Fruit fly (Drosophila melanogaster) whole organism, wandering third instar larva: Measurements from ENCODE around the gene Acph-1.

Source experiments
- Abd-B ChIP-seq: fragments of >200 bp; optimal IDR thresholded peaks from 2 replicates; lab custom pipeline; 2017; ENCODE audit warnings: missing biosample characterization, missing genetic modification characterization
- CG32264 ChIP-seq: fragments of 200-800 bp; sonication (Bioruptor generic); optimal IDR thresholded peaks from 2 replicates; lab custom pipeline; 2016; ENCODE audit warnings: missing biosample characterization, missing genetic modification characterization
- CG9705 ChIP-seq: fragments of 200-800 bp; sonication (Bioruptor generic); optimal IDR thresholded peaks from 2 replicates; lab custom pipeline; 2018; ENCODE audit warnings: missing biosample characterization, mild to moderate bottlenecking, missing genetic modification characterization
- CrebA ChIP-seq: fragments of 200-800 bp; sonication (Bioruptor generic); optimal IDR thresholded peaks from 2 replicates; lab custom pipeline; 2016; ENCODE audit warnings: missing biosample characterization, mild to moderate bottlenecking, missing genetic modification characterization, borderline replicate concordance
- Dfd ChIP-seq: fragments of >200 bp; optimal IDR thresholded peaks from 2 replicates; lab custom pipeline; 2017; ENCODE audit warnings: missing biosample characterization, missing genetic modification characterization
- GATAd ChIP-seq: sonication (Bioruptor generic); optimal IDR thresholded peaks from 2 replicates; lab custom pipeline; 2016; ENCODE audit warnings: missing biosample characterization, missing genetic modification characterization
- HLH106 ChIP-seq: fragments of 200-800 bp; optimal IDR thresholded peaks from 3 replicates; lab custom pipeline; 2019; ENCODE audit warnings: missing biosample characterization, mild to moderate bottlenecking, missing genetic modification characterization, moderate library complexity
- Hnf4 ChIP-seq: fragments of 200-800 bp; sonication (Bioruptor generic); optimal IDR thresholded peaks from 2 replicates; lab custom pipeline; 2016; ENCODE audit warnings: missing biosample characterization, mild to moderate bottlenecking, missing genetic modification characterization
- Hr83 ChIP-seq: fragments of 200-300 bp; sonication (Bioruptor generic); optimal IDR thresholded peaks from 2 replicates; lab custom pipeline; 2016; ENCODE audit warnings: missing biosample characterization, mild to moderate bottlenecking, missing genetic modification characterization, moderate library complexity; ENCODE audit not compliant: poor library complexity, severe bottlenecking
- Jra ChIP-seq: sonication (Bioruptor generic); optimal IDR thresholded peaks from 2 replicates; lab custom pipeline; 2016; ENCODE audit warnings: missing biosample characterization, missing genetic modification characterization
- Mio ChIP-seq: sonication (Bioruptor generic); optimal IDR thresholded peaks from 2 replicates; lab custom pipeline; 2016; ENCODE audit warnings: missing biosample characterization, missing genetic modification characterization
- Myc ChIP-seq: fragments of >200 bp; optimal IDR thresholded peaks from 2 replicates; lab custom pipeline; 2017
- OdsH ChIP-seq: fragments of 200-800 bp; sonication (Bioruptor generic); optimal IDR thresholded peaks from 2 replicates; lab custom pipeline; 2016; ENCODE audit warnings: missing biosample characterization, mild to moderate bottlenecking, missing genetic modification characterization
- Rel ChIP-seq, 2 experiments: fragments of 200-800 bp; sonication (Bioruptor generic) in 1 of 2; optimal IDR thresholded peaks; 2 replicates in 1 of 2; 3 replicates in 1 of 2; lab custom pipeline; 2016 to 2019; ENCODE audit warnings: mild to moderate bottlenecking in 2 of 2, missing biosample characterization in 2 of 2, missing genetic modification characterization in 2 of 2, moderate library complexity in 1 of 2
- Sp1 ChIP-seq: fragments of 200-800 bp; sonication (Bioruptor generic); optimal IDR thresholded peaks from 3 replicates; lab custom pipeline; 2019; ENCODE audit warnings: missing biosample characterization, mild to moderate bottlenecking, missing genetic modification characterization, moderate library complexity
- Vsx2 ChIP-seq: fragments of 200-300, 225-300 bp; sonication (Bioruptor generic); optimal IDR thresholded peaks from 2 replicates; lab custom pipeline; 2018; ENCODE audit warnings: missing biosample characterization, missing genetic modification characterization; ENCODE audit not compliant: partially characterized antibody
- br ChIP-seq: fragments of 200-800 bp; sonication (Bioruptor generic); optimal IDR thresholded peaks from 2 replicates; lab custom pipeline; 2016; ENCODE audit warnings: missing biosample characterization, missing genetic modification characterization
- brk ChIP-seq: fragments of 200-800 bp; sonication (Bioruptor generic); optimal IDR thresholded peaks from 2 replicates; lab custom pipeline; 2016; ENCODE audit warnings: missing biosample characterization, mild to moderate bottlenecking, missing genetic modification characterization
- dsf ChIP-seq: sonication (Bioruptor generic); optimal IDR thresholded peaks from 2 replicates; lab custom pipeline; 2016; ENCODE audit warnings: missing biosample characterization, missing genetic modification characterization, borderline replicate concordance
- ey ChIP-seq: fragments of 200-800 bp; sonication (Bioruptor generic); optimal IDR thresholded peaks from 2 replicates; lab custom pipeline; 2016; ENCODE audit warnings: missing biosample characterization, missing genetic modification characterization
- foxo ChIP-seq, 2 experiments: fragments of 200-800 bp; sonication (Bioruptor generic); optimal IDR thresholded peaks; 2 replicates in 1 of 2; 3 replicates in 1 of 2; lab custom pipeline; 2016 to 2017; ENCODE audit warnings: missing biosample characterization in 2 of 2, missing genetic modification characterization in 2 of 2
- fru ChIP-seq: fragments of 200-800 bp; sonication (Bioruptor generic); optimal IDR thresholded peaks from 3 replicates; lab custom pipeline; 2016; ENCODE audit warnings: missing biosample characterization, mild to moderate bottlenecking, missing genetic modification characterization
- h ChIP-seq: fragments of 200-800 bp; sonication (Bioruptor generic); optimal IDR thresholded peaks from 3 replicates; lab custom pipeline; 2016; ENCODE audit warnings: missing biosample characterization, mild to moderate bottlenecking, missing genetic modification characterization
- lola ChIP-seq: fragments of >200 bp; optimal IDR thresholded peaks from 2 replicates; lab custom pipeline; 2017; ENCODE audit warnings: missing biosample characterization, missing genetic modification characterization
- pan ChIP-seq: fragments of >200 bp; optimal IDR thresholded peaks from 2 replicates; lab custom pipeline; 2017
- psq ChIP-seq: fragments of 200-800 bp; sonication (Bioruptor generic); optimal IDR thresholded peaks from 3 replicates; lab custom pipeline; 2017; ENCODE audit warnings: missing biosample characterization, mild to moderate bottlenecking, missing genetic modification characterization, moderate library complexity
- rgr ChIP-seq: fragments of 200-800 bp; sonication (Bioruptor generic); optimal IDR thresholded peaks from 3 replicates; lab custom pipeline; 2016; ENCODE audit warnings: missing biosample characterization, mild to moderate bottlenecking, missing genetic modification characterization
- sage ChIP-seq: fragments of 200-800 bp; sonication (Bioruptor generic); optimal IDR thresholded peaks from 2 replicates; lab custom pipeline; 2016; ENCODE audit warnings: missing biosample characterization, mild to moderate bottlenecking, missing genetic modification characterization
- sv ChIP-seq: fragments of 200-800 bp; sonication (Bioruptor generic); optimal IDR thresholded peaks from 3 replicates; lab custom pipeline; 2016; ENCODE audit warnings: missing biosample characterization, missing genetic modification characterization
- tai ChIP-seq: sonication (Bioruptor generic); optimal IDR thresholded peaks from 2 replicates; lab custom pipeline; 2016; ENCODE audit warnings: missing biosample characterization, missing genetic modification characterization
- usp ChIP-seq: fragments of >200 bp; optimal IDR thresholded peaks from 2 replicates; lab custom pipeline; 2017; ENCODE audit warnings: missing biosample characterization, missing genetic modification characterization
- woc ChIP-seq: sonication (Bioruptor generic); optimal IDR thresholded peaks from 2 replicates; lab custom pipeline; 2016; ENCODE audit warnings: missing biosample characterization, mild to moderate bottlenecking, missing genetic modification characterization

The Acph-1 gene

dm6 chr3R:30037630-30038029 lies 44.4 kb upstream of the Acph-1 start, which contains the start of gene ocn:
Gene ocn (minus strand): TSS chr3R:30037730.
- TF ChIP-seq psq (no peak), brk (GFP tag; lab: Kevin White, UChicago) (no peak), lola (GFP tag; lab: Kevin White, UChicago) (no peak), Vsx2 (GFP tag; lab: Kevin White, UChicago) (no peak), Abd-B (GFP tag; lab: Kevin White, UChicago) (no peak), pan (lab: Kevin White, UChicago) (no peak), woc (GFP tag; lab: Kevin White, UChicago) (no peak), Rel (GFP tag; optimal IDR thresholded peaks at IDR 0.05; lab: Kevin White, UChicago) (no peak), Rel (tag; optimal IDR thresholded peaks at IDR 0.05; lab: Kevin White, UChicago) (no peak), sv (GFP tag; lab: Kevin White, UChicago) (no peak), fru (GFP tag; lab: Kevin White, UChicago) (no peak), OdsH (GFP tag; lab: Kevin White, UChicago) (no peak), h (GFP tag; lab: Kevin White, UChicago) (no peak), CG32264 (GFP tag; lab: Kevin White, UChicago) (no peak), GATAd (GFP tag; lab: Kevin White, UChicago) (no peak), dsf (GFP tag; lab: Kevin White, UChicago) (no peak), Jra (GFP tag; lab: Kevin White, UChicago) (no peak)

dm6 chr3R:30036609-30037008 lies 43.4 kb upstream of the Acph-1 start, which contains the start of gene ZIPIC:
Gene ZIPIC (minus strand): TSS chr3R:30036870.
- TF ChIP-seq sv (GFP tag; lab: Kevin White, UChicago) (no peak), sage (GFP tag; lab: Kevin White, UChicago) (no peak), brk (GFP tag; lab: Kevin White, UChicago) (no peak), Myc (lab: Kevin White, UChicago) (no peak), Mio (no peak), pan (lab: Kevin White, UChicago) (no peak), Jra (GFP tag; lab: Kevin White, UChicago) (no peak), psq (no peak), CG9705 (GFP tag; lab: Kevin White, UChicago) (no peak), fru (GFP tag; lab: Kevin White, UChicago) (no peak), Hr83 (GFP tag; lab: Kevin White, UChicago) (no peak), Abd-B (GFP tag; lab: Kevin White, UChicago) (no peak), Vsx2 (GFP tag; lab: Kevin White, UChicago) (no peak), br (GFP tag; lab: Kevin White, UChicago) (no peak)

dm6 chr3R:30032281-30032680 lies 39.1 kb upstream of the Acph-1 start:
- TF ChIP-seq HLH106 (no peak), h (GFP tag; lab: Kevin White, UChicago) (no peak), OdsH (GFP tag; lab: Kevin White, UChicago) (no peak), Sp1 (GFP tag; lab: Kevin White, UChicago) (no peak), psq (no peak), br (GFP tag; lab: Kevin White, UChicago) (no peak), foxo (GFP tag; optimal IDR thresholded peaks at IDR 0.05; lab: Kevin White, UChicago) (no peak), tai (no peak), pan (lab: Kevin White, UChicago) (no peak), Hnf4 (GFP tag; lab: Kevin White, UChicago) (no peak), brk (GFP tag; lab: Kevin White, UChicago) (no peak), fru (GFP tag; lab: Kevin White, UChicago) (no peak), woc (GFP tag; lab: Kevin White, UChicago) (no peak), CrebA (GFP tag; lab: Kevin White, UChicago) (no peak)

dm6 chr3R:30030061-30030460 lies 36.9 kb upstream of the Acph-1 start:
- no peak for TF ChIP-seq tai
- no peak for TF ChIP-seq rgr (GFP tag; lab: Kevin White, UChicago)
- no peak for TF ChIP-seq Hnf4 (GFP tag; lab: Kevin White, UChicago)
- no peak for TF ChIP-seq sage (GFP tag; lab: Kevin White, UChicago)
- no peak for TF ChIP-seq h (GFP tag; lab: Kevin White, UChicago)
- no peak for TF ChIP-seq Dfd (GFP tag; lab: Kevin White, UChicago)
- no peak for TF ChIP-seq pan (lab: Kevin White, UChicago)
- TF ChIP-seq ey (GFP tag; lab: Kevin White, UChicago): no peak
- TF ChIP-seq usp: no peak
- TF ChIP-seq br (GFP tag; lab: Kevin White, UChicago): no peak
- TF ChIP-seq lola (GFP tag; lab: Kevin White, UChicago): no peak
- TF ChIP-seq Mio: no peak
- no peak for TF ChIP-seq Vsx2 (GFP tag; lab: Kevin White, UChicago)
- TF ChIP-seq, all 38 proteins: peak for 0
